Fruit fly (Drosophila melanogaster) whole organism, embryonic: ENCODE data around the gene CG16779.

ENCODE experiments used
- ATbp ChIP-seq: fragments of 200-800 bp; sonication (Bioruptor generic); optimal IDR thresholded peaks from 2 replicates; lab custom pipeline; 2017; ENCODE audit warnings: missing biosample characterization, mild to moderate bottlenecking, missing genetic modification characterization, missing genetic modification reagents
- Asciz ChIP-seq: fragments of 200-800 bp; sonication (Bioruptor generic); optimal IDR thresholded peaks from 2 replicates; lab custom pipeline; 2017; ENCODE audit warnings: missing biosample characterization, mild to moderate bottlenecking, missing genetic modification characterization, missing genetic modification reagents
- Bgb ChIP-seq: fragments of 200-800 bp; sonication (Bioruptor generic); IDR thresholded peaks from 2 replicates; pipeline ENCODE4 v1.3.6; 2022; ENCODE audit warnings: missing biosample characterization, missing genetic modification characterization; ENCODE audit not compliant: partially characterized antibody
- CG10147 ChIP-seq: fragments of 200-800 bp; sonication (Bioruptor generic); optimal IDR thresholded peaks from 2 replicates; lab custom pipeline; 2019; ENCODE audit warnings: missing biosample characterization, mild to moderate bottlenecking, missing genetic modification characterization, moderate library complexity
- CG11456 ChIP-seq: fragments of 200-800 bp; sonication (Bioruptor generic); IDR thresholded peaks from 3 replicates; pipeline ENCODE4 v1.3.6; 2022; ENCODE audit warnings: missing biosample characterization, missing genetic modification characterization
- CG12071 ChIP-seq: fragments of 200-800 bp; sonication (Bioruptor generic); optimal IDR thresholded peaks from 3 replicates; lab custom pipeline; 2018; ENCODE audit warnings: missing biosample characterization, mild to moderate bottlenecking, missing genetic modification characterization
- CG12219 ChIP-seq: fragments of 200-800 bp; sonication (Bioruptor generic); optimal IDR thresholded peaks from 3 replicates; lab custom pipeline; 2018; ENCODE audit warnings: missing biosample characterization, mild to moderate bottlenecking, missing genetic modification characterization
- CG12236 ChIP-seq: fragments of 200-800 bp; sonication (Bioruptor generic); optimal IDR thresholded peaks from 2 replicates; lab custom pipeline; 2016; ENCODE audit warnings: missing biosample characterization, missing genetic modification characterization
- CG12299 ChIP-seq: fragments of 200-800 bp; sonication (Bioruptor generic); optimal IDR thresholded peaks from 2 replicates; lab custom pipeline; 2018; ENCODE audit warnings: missing biosample characterization, mild to moderate bottlenecking, missing genetic modification characterization
- CG14050 ChIP-seq: fragments of 200-800 bp; sonication (Bioruptor generic); IDR thresholded peaks from 3 replicates; pipeline ENCODE4 v1.3.6; 2022; ENCODE audit warnings: missing biosample characterization, missing genetic modification characterization
- CG1602 ChIP-seq: fragments of 200-800 bp; sonication (Bioruptor generic); optimal IDR thresholded peaks from 3 replicates; lab custom pipeline; 2016; ENCODE audit warnings: missing biosample characterization, missing genetic modification characterization
- CG17359 ChIP-seq: fragments of 200-800 bp; sonication (Bioruptor generic); optimal IDR thresholded peaks from 3 replicates; lab custom pipeline; 2018; ENCODE audit warnings: missing biosample characterization, mild to moderate bottlenecking, missing genetic modification characterization, moderate library complexity
- CG17568 ChIP-seq: fragments of 200-800 bp; sonication (Bioruptor generic); optimal IDR thresholded peaks from 2 replicates; lab custom pipeline; 2018; ENCODE audit warnings: missing biosample characterization, mild to moderate bottlenecking, missing genetic modification characterization, moderate library complexity
- CG2129 ChIP-seq: fragments of 200-800 bp; sonication (Bioruptor generic); IDR thresholded peaks from 2 replicates; pipeline ENCODE4 v1.3.6; 2022; ENCODE audit warnings: missing biosample characterization, missing genetic modification characterization; ENCODE audit not compliant: partially characterized antibody
- CG3281 ChIP-seq: fragments of 200-800 bp; sonication (Bioruptor generic); optimal IDR thresholded peaks from 3 replicates; lab custom pipeline; 2017; ENCODE audit warnings: missing biosample characterization, mild to moderate bottlenecking, missing genetic modification characterization
- CG3847 ChIP-seq: fragments of 200-800 bp; sonication (Bioruptor generic); IDR thresholded peaks from 2 replicates; pipeline ENCODE4 v1.3.6; 2022; ENCODE audit warnings: missing biosample characterization, missing genetic modification characterization
- CG4282 ChIP-seq: fragments of 200-800 bp; sonication (Bioruptor generic); optimal IDR thresholded peaks from 2 replicates; lab custom pipeline; 2016; ENCODE audit warnings: missing biosample characterization, missing genetic modification characterization
- CG5953 ChIP-seq: fragments of 200-800 bp; sonication (Bioruptor generic); IDR thresholded peaks from 2 replicates; pipeline ENCODE4 v1.3.6; 2022; ENCODE audit warnings: missing biosample characterization, missing genetic modification characterization
- CG6272 ChIP-seq: fragments of 200-800 bp; sonication (Bioruptor generic); IDR thresholded peaks from 2 replicates; pipeline ENCODE4 v1.3.6; 2022; ENCODE audit warnings: missing biosample characterization, missing genetic modification characterization
- CG6683 ChIP-seq: fragments of 200-800 bp; sonication (Bioruptor generic); optimal IDR thresholded peaks from 2 replicates; lab custom pipeline; 2017; ENCODE audit warnings: missing biosample characterization, mild to moderate bottlenecking, missing genetic modification characterization, missing genetic modification reagents
- CG7372 ChIP-seq: fragments of 200-800 bp; sonication (Bioruptor generic); IDR thresholded peaks from 2 replicates; pipeline ENCODE4 v1.3.6; 2022; ENCODE audit warnings: missing biosample characterization, missing genetic modification characterization
- CG8089 ChIP-seq: fragments of 200-800 bp; sonication (Bioruptor generic); optimal IDR thresholded peaks from 3 replicates; lab custom pipeline; 2016; ENCODE audit warnings: missing biosample characterization, missing genetic modification characterization
- Dbx ChIP-seq: fragments of 200-800 bp; sonication (Bioruptor generic); IDR thresholded peaks from 3 replicates; pipeline ENCODE4 v1.3.6; 2022; ENCODE audit warnings: missing biosample characterization, missing genetic modification characterization
- Doc3 ChIP-seq: fragments of 200-800 bp; sonication (Bioruptor generic); IDR thresholded peaks from 3 replicates; pipeline ENCODE4 v1.3.6; 2022; ENCODE audit warnings: missing biosample characterization, missing genetic modification characterization; ENCODE audit not compliant: partially characterized antibody
- Ets65A ChIP-seq: fragments of 200-800 bp; sonication (Bioruptor generic); peaks from one replicate; lab custom pipeline; 2016; ENCODE audit warnings: missing biosample characterization, missing genetic modification characterization
- Gsc ChIP-seq: fragments of 200-800 bp; sonication (Bioruptor generic); IDR thresholded peaks from 2 replicates; pipeline ENCODE4 v1.3.6; 2022; ENCODE audit warnings: missing biosample characterization, missing genetic modification characterization
- HLHmδ ChIP-seq: fragments of 200-800 bp; sonication (Bioruptor generic); optimal IDR thresholded peaks from 2 replicates; lab custom pipeline; 2018; ENCODE audit warnings: missing biosample characterization, mild to moderate bottlenecking, missing genetic modification characterization, moderate library complexity
- PHDP ChIP-seq: fragments of 200-800 bp; sonication (Bioruptor generic); optimal IDR thresholded peaks from 3 replicates; lab custom pipeline; 2018; ENCODE audit warnings: missing biosample characterization, mild to moderate bottlenecking, missing genetic modification characterization, moderate library complexity
- Ptx1 ChIP-seq: fragments of 200-800 bp; sonication (Bioruptor generic); IDR thresholded peaks from 2 replicates; pipeline ENCODE4 v1.3.6; 2022; ENCODE audit warnings: missing biosample characterization, missing genetic modification characterization
- Sry-δ ChIP-seq: fragments of 200-800 bp; sonication (Bioruptor generic); optimal IDR thresholded peaks from 2 replicates; lab custom pipeline; 2016; ENCODE audit warnings: missing biosample characterization, missing genetic modification characterization
- TFAM ChIP-seq: fragments of 200-800 bp; sonication (Bioruptor generic); optimal IDR thresholded peaks from 2 replicates; lab custom pipeline; 2017; ENCODE audit warnings: missing biosample characterization, missing genetic modification characterization, inconsistent platforms
- Tbp ChIP-seq: fragments of >200 bp; optimal IDR thresholded peaks from 2 replicates; lab custom pipeline; 2018; ENCODE audit warnings: missing biosample characterization, missing genetic modification characterization
- bowl ChIP-seq: fragments of 200-800 bp; sonication (Bioruptor generic); IDR thresholded peaks from 2 replicates; pipeline ENCODE4 v1.3.6; 2022; ENCODE audit warnings: missing biosample characterization, missing genetic modification characterization
- chinmo ChIP-seq: fragments of 200-800 bp; sonication (Bioruptor generic); IDR thresholded peaks from 4 replicates; pipeline ENCODE4 v1.3.6; 2022; ENCODE audit warnings: missing biosample characterization, missing genetic modification characterization; ENCODE audit not compliant: partially characterized antibody
- croc ChIP-seq: fragments of 200-800 bp; sonication (Bioruptor generic); conservative IDR thresholded peaks from 3 replicates; pipeline ENCODE4 v1.3.6; 2022; ENCODE audit warnings: missing biosample characterization, missing genetic modification characterization
- cwo ChIP-seq: fragments of 200-800 bp; sonication (Bioruptor generic); optimal IDR thresholded peaks from 3 replicates; lab custom pipeline; 2017; ENCODE audit warnings: missing biosample characterization, missing genetic modification characterization, mild to moderate bottlenecking, moderate library complexity, missing genetic modification reagents
- danr ChIP-seq: fragments of 200-800 bp; sonication (Bioruptor generic); IDR thresholded peaks from 2 replicates; pipeline ENCODE4 v1.3.6; 2022; ENCODE audit warnings: missing biosample characterization, missing genetic modification characterization
- ewg ChIP-seq: fragments of 200-800 bp; sonication (Bioruptor generic); optimal IDR thresholded peaks from 3 replicates; lab custom pipeline; 2017; ENCODE audit warnings: mild to moderate bottlenecking, missing biosample characterization, missing genetic modification reagents, missing genetic modification characterization
- fd64A ChIP-seq: fragments of 200-800 bp; sonication (Bioruptor generic); optimal IDR thresholded peaks from 3 replicates; lab custom pipeline; 2018; ENCODE audit warnings: missing biosample characterization, mild to moderate bottlenecking, missing genetic modification characterization
- fd96Cb ChIP-seq: fragments of 200-800 bp; sonication (Bioruptor generic); optimal IDR thresholded peaks from 2 replicates; lab custom pipeline; 2018; ENCODE audit warnings: missing biosample characterization, mild to moderate bottlenecking, missing genetic modification characterization, moderate library complexity
- gt ChIP-seq: fragments of 200-800 bp; sonication (Bioruptor generic); IDR thresholded peaks from 2 replicates; pipeline ENCODE4 v1.3.6; 2022; ENCODE audit warnings: missing biosample characterization, missing genetic modification characterization
- hb ChIP-seq: fragments of 200-800 bp; sonication (Bioruptor generic); IDR thresholded peaks from 3 replicates; pipeline ENCODE4 v1.3.6; 2022; ENCODE audit warnings: missing biosample characterization, missing genetic modification characterization; ENCODE audit not compliant: partially characterized antibody
- ind ChIP-seq: fragments of 200-800 bp; sonication (Bioruptor generic); optimal IDR thresholded peaks from 3 replicates; lab custom pipeline; 2016; ENCODE audit warnings: missing biosample characterization, missing genetic modification characterization
- mam ChIP-seq: fragments of 200-800 bp; sonication (Bioruptor generic); optimal IDR thresholded peaks from 3 replicates; lab custom pipeline; 2016; ENCODE audit warnings: missing biosample characterization, missing genetic modification characterization
- odd ChIP-seq: fragments of 200-800 bp; sonication (Bioruptor generic); optimal IDR thresholded peaks from 2 replicates; lab custom pipeline; 2017; ENCODE audit warnings: missing biosample characterization, mild to moderate bottlenecking, missing genetic modification characterization
- pb ChIP-seq: fragments of 200-800 bp; sonication (Bioruptor generic); optimal IDR thresholded peaks from 3 replicates; lab custom pipeline; 2016; ENCODE audit warnings: missing biosample characterization, missing genetic modification characterization
- pnt ChIP-seq: fragments of 200-800 bp; sonication (Bioruptor generic); optimal IDR thresholded peaks from 3 replicates; lab custom pipeline; 2016; ENCODE audit warnings: missing biosample characterization, missing genetic modification characterization
- run ChIP-seq: fragments of 200-800 bp; sonication (Bioruptor generic); optimal IDR thresholded peaks from 3 replicates; lab custom pipeline; 2018; ENCODE audit warnings: missing biosample characterization, mild to moderate bottlenecking, missing genetic modification characterization
- sd ChIP-seq: fragments of 200-800 bp; sonication (Bioruptor generic); optimal IDR thresholded peaks from 3 replicates; lab custom pipeline; 2018; ENCODE audit warnings: missing biosample characterization, mild to moderate bottlenecking, missing genetic modification characterization, moderate library complexity
- shn ChIP-seq: fragments of 200-800 bp; sonication (Bioruptor generic); optimal IDR thresholded peaks from 3 replicates; lab custom pipeline; 2016; ENCODE audit warnings: missing biosample characterization, missing genetic modification characterization
- trem ChIP-seq: fragments of 200-800 bp; optimal IDR thresholded peaks from 3 replicates; lab custom pipeline; 2019; ENCODE audit warnings: missing biosample characterization, mild to moderate bottlenecking, missing genetic modification characterization, moderate library complexity
- usp ChIP-seq: fragments of >200 bp; optimal IDR thresholded peaks from 2 replicates; lab custom pipeline; 2017; ENCODE audit warnings: missing biosample characterization, missing genetic modification characterization

Gene CG16779

dm6 chr3R:9529913-9530312 is 36.4 kb upstream of the CG16779 start (continued):
- TF ChIP-seq fd64A (GFP tag; lab: Kevin White, UChicago), result peak; percentile 36
- TF ChIP-seq gt, result no peak
- TF ChIP-seq bowl (GFP tag; lab: Robert Waterston, UW), result no peak
- no peak for TF ChIP-seq HLHmδ (GFP tag; lab: Kevin White, UChicago)
- no peak for TF ChIP-seq CG14050 (GFP tag; lab: Robert Waterston, UW)
- no peak for TF ChIP-seq CG4282
- TF ChIP-seq PHDP (tag; lab: Kevin White, UChicago), result peak; percentile 1
- no peak for TF ChIP-seq CG6272 (GFP tag; lab: Robert Waterston, UW)
- TF ChIP-seq CG12219 (GFP tag; lab: Kevin White, UChicago), result peak; percentile 12
- no peak for TF ChIP-seq Dbx (GFP tag; lab: Robert Waterston, UW)
- TF ChIP-seq chinmo, result 0 out of 4 replicates have a peak, but pooled peaks have one; percentile 32
- no peak for TF ChIP-seq CG10147
- TF ChIP-seq croc, result no peak
- no peak for TF ChIP-seq ind (GFP tag; lab: Kevin White, UChicago)
- peak; percentile 80 for TF ChIP-seq Ets65A (GFP tag; lab: Kevin White, UChicago)
- peak; percentile 7 for TF ChIP-seq CG3281
- TF ChIP-seq usp, result no peak
- no peak for TF ChIP-seq Gsc
- no peak for TF ChIP-seq CG2129 (GFP tag; lab: Robert Waterston, UW)
- TF ChIP-seq CG17359 (tag; lab: Kevin White, UChicago), result peak; percentile 14
- TF ChIP-seq CG5953 (GFP tag; lab: Robert Waterston, UW), result no peak
- no peak for TF ChIP-seq mam
- TF ChIP-seq Tbp (GFP tag; lab: Kevin White, UChicago), result no peak
- no peak for TF ChIP-seq CG12236 (GFP tag; lab: Kevin White, UChicago)
- no peak for TF ChIP-seq pnt (GFP tag; lab: Kevin White, UChicago)
- TF ChIP-seq CG1602, result no peak
- TF ChIP-seq CG12299, result no peak
- TF ChIP-seq hb (GFP tag; lab: Robert Waterston, UW), result no peak
- peak; percentile 34 for TF ChIP-seq run (tag; lab: Kevin White, UChicago)
- TF ChIP-seq pb (GFP tag; lab: Kevin White, UChicago), result no peak
- no peak for TF ChIP-seq Sry-δ (GFP tag; lab: Kevin White, UChicago)
- no peak for TF ChIP-seq trem (tag; lab: Kevin White, UChicago)
- TF ChIP-seq Ptx1, result no peak
- no peak for TF ChIP-seq shn (GFP tag; lab: Kevin White, UChicago)
- TF ChIP-seq CG8089, result no peak
- TF ChIP-seq CG6683 (GFP tag; lab: Kevin White, UChicago), result no peak
- peak; percentile 32 for TF ChIP-seq ATbp (GFP tag; lab: Kevin White, UChicago)
- TF ChIP-seq ewg (GFP tag; lab: Kevin White, UChicago), result no peak
- TF ChIP-seq fd96Cb, result no peak
- TF ChIP-seq Asciz (GFP tag; lab: Kevin White, UChicago), result peak; percentile 30
- no peak for TF ChIP-seq CG7372
- no peak for TF ChIP-seq danr (GFP tag; lab: Robert Waterston, UW)
- TF ChIP-seq CG12071, result peak; percentile 55
- TF ChIP-seq cwo (GFP tag; lab: Kevin White, UChicago), result peak; percentile 51
- no peak for TF ChIP-seq TFAM (GFP tag; lab: Kevin White, UChicago)
- no peak for TF ChIP-seq CG3847 (GFP tag; lab: Robert Waterston, UW)
- TF ChIP-seq CG11456, result no peak
- no peak for TF ChIP-seq Doc3
- TF ChIP-seq CG17568 (GFP tag; lab: Kevin White, UChicago), result peak; percentile 37
- peak; percentile 5 for TF ChIP-seq sd (tag; lab: Kevin White, UChicago)
- TF ChIP-seq Bgb, result no peak
- no peak for TF ChIP-seq odd (GFP tag; lab: Kevin White, UChicago)
